Fruit fly (Drosophila melanogaster) S2 (cell line): ENCODE measurements around the gene me31B.

Experiments
- CG8478 ChIP-seq: fragments of >200 bp; optimal IDR thresholded peaks from 2 replicates; lab custom pipeline; 2018
- CTCF ChIP-seq, 2 experiments: fragments of >200 bp; optimal IDR thresholded peaks; 2 replicates each; lab custom pipeline; 2018

dm6 chr2L:10249655-10250202 is 10.6 kb downstream of the me31B start:
- TF ChIP-seq CG8478 (lab: Kevin White, UChicago) (no peak), CTCF (optimal IDR thresholded peaks at IDR 0.05; lab: Kevin White, UChicago) (no peak)
